Fruit fly (Drosophila melanogaster): ENCODE measurements around the gene CG44002.

The CG44002 gene

dm6 chr2L:3121325-3121724, 49.6 kb downstream of the CG44002 start (continued):
- TF ChIP-seq Antp (GFP tag; optimal IDR thresholded peaks at IDR 0.05) (peak; percentile 20), CG11504 (tag; optimal IDR thresholded peaks at IDR 0.05) (peak; percentile 12), run (tag; optimal IDR thresholded peaks at IDR 0.05) (no peak), GATAe (GFP tag; conservative IDR thresholded peaks at IDR 0.05) (0 out of 2 replicates have a peak, but pooled peaks have one; percentile 20), Hr51 (GFP tag; optimal IDR thresholded peaks at IDR 0.05) (peak in 1 of 2 experiments; percentile 9), tgo (GFP tag; IDR thresholded peaks at IDR 0.05) (no peak), CG32772 (GFP tag; IDR thresholded peaks at IDR 0.05) (0 out of 2 replicates have a peak, but pooled peaks have one; percentile 6), so (GFP tag; IDR thresholded peaks at IDR 0.05) (no peak)

- TF ChIP-seq Pdp1 (GFP tag; optimal IDR thresholded peaks at IDR 0.05), result peak in 1 of 2 experiments; percentile 90
- peak; percentile 5 for TF ChIP-seq PHDP (tag; optimal IDR thresholded peaks at IDR 0.05)
- TF ChIP-seq ind (GFP tag; optimal IDR thresholded peaks at IDR 0.05), result no peak
- no peak for TF ChIP-seq wor (GFP tag; IDR thresholded peaks at IDR 0.05)
- TF ChIP-seq disco-r (GFP tag; optimal IDR thresholded peaks at IDR 0.05), result no peak
- no peak for TF ChIP-seq shn (GFP tag; optimal IDR thresholded peaks at IDR 0.05)
- TF ChIP-seq ci (GFP tag; IDR thresholded peaks at IDR 0.05), result peak; percentile 52; the same call in 2 of the 3 replicates
- TF ChIP-seq sc (optimal IDR thresholded peaks at IDR 0.05), result no peak
- TF ChIP-seq sc (GFP tag; optimal IDR thresholded peaks at IDR 0.05), result no peak
- peak; percentile 30 for TF ChIP-seq ATbp (GFP tag; optimal IDR thresholded peaks at IDR 0.05)
- TF ChIP-seq Dfd (GFP tag; optimal IDR thresholded peaks at IDR 0.05), result no peak
- peak; percentile 6 for TF ChIP-seq Vsx1 (GFP tag; optimal IDR thresholded peaks at IDR 0.05)
- TF ChIP-seq CG3281 (GFP tag; optimal IDR thresholded peaks at IDR 0.05), result peak; percentile 1
- no peak for TF ChIP-seq Gug (GFP tag; IDR thresholded peaks at IDR 0.05)
- no peak for TF ChIP-seq dimm (GFP tag; IDR thresholded peaks at IDR 0.05)
- TF ChIP-seq Med (GFP tag), result peak; percentile 32
- TF ChIP-seq gfzf (GFP tag; optimal IDR thresholded peaks at IDR 0.05), result no peak
- no peak for TF ChIP-seq yki (optimal IDR thresholded peaks at IDR 0.05)
- no peak for TF ChIP-seq zfh2 (GFP tag; optimal IDR thresholded peaks at IDR 0.05)
- no peak for TF ChIP-seq CG14441 (GFP tag; IDR thresholded peaks at IDR 0.05)
- no peak for TF ChIP-seq ase (GFP tag; IDR thresholded peaks at IDR 0.05)
- TF ChIP-seq CG32532 (GFP tag; IDR thresholded peaks at IDR 0.05), result no peak
- no peak for TF ChIP-seq Atf-2 (GFP tag; optimal IDR thresholded peaks at IDR 0.05)
- no peak for TF ChIP-seq Dip3 (GFP tag; optimal IDR thresholded peaks at IDR 0.05)
- no peak for TF ChIP-seq C15 (GFP tag; IDR thresholded peaks at IDR 0.05)
- no peak for TF ChIP-seq MESR4 (GFP tag; optimal IDR thresholded peaks at IDR 0.05)
- no peak for TF ChIP-seq vnd (GFP tag; IDR thresholded peaks at IDR 0.05; ENCODE audit: partially characterized antibody)
- no peak for TF ChIP-seq fd64A (GFP tag; optimal IDR thresholded peaks at IDR 0.05)
- TF ChIP-seq Rx (GFP tag; IDR thresholded peaks at IDR 0.05), result no peak
- no peak for TF ChIP-seq pzg (GFP tag; optimal IDR thresholded peaks at IDR 0.05)
- no peak for TF ChIP-seq pros (GFP tag; optimal IDR thresholded peaks at IDR 0.05)
- peak; percentile 10 for TF ChIP-seq Asciz (GFP tag; optimal IDR thresholded peaks at IDR 0.05)
Observed at dm6 chr2L:3120820-3121219, 50.1 kb downstream of the CG44002 start.
